Worm (Caenorhabditis elegans) whole organism, midembryonic: ENCODE measurements around the gene F44E2.6.

Experiments
- flt-1 ChIP-seq: fragments of 200-800 bp; sonication (Bioruptor generic); IDR thresholded peaks from 2 replicates; pipeline ENCODE4 v1.3.6; 2022; ENCODE audit warnings: missing genetic modification characterization, missing compliant biosample characterization
- klf-2 ChIP-seq: fragments of 200-800 bp; sonication (Bioruptor generic); conservative IDR thresholded peaks from 2 replicates; pipeline ENCODE4 v1.3.6; 2022; ENCODE audit warnings: missing genetic modification reagents, missing genetic modification characterization, missing compliant biosample characterization
- med-1 ChIP-seq: sonication (generic microtip); optimal IDR thresholded peaks from 2 replicates; lab custom pipeline; 2017; ENCODE audit warnings: missing genetic modification characterization, mild to moderate bottlenecking, missing compliant biosample characterization, antibody characterized with exemption, missing genetic modification reagents; ENCODE audit not compliant: insufficient read depth
- ref-1 ChIP-seq: fragments of 200-800 bp; sonication (Bioruptor generic); conservative IDR thresholded peaks from 2 replicates; pipeline ENCODE4 v1.3.6; 2022; ENCODE audit warnings: missing genetic modification reagents, missing genetic modification characterization, missing compliant biosample characterization
- ztf-23 ChIP-seq: fragments of 200-800 bp; sonication (Bioruptor generic); IDR thresholded peaks from 2 replicates; pipeline ENCODE4 v1.3.6; 2022; ENCODE audit warnings: missing genetic modification reagents, missing genetic modification characterization, missing compliant biosample characterization
- ztf-29 ChIP-seq: fragments of 200-800 bp; sonication (Bioruptor generic); IDR thresholded peaks from 2 replicates; pipeline ENCODE4 v1.3.6; 2022; ENCODE audit warnings: missing genetic modification reagents, missing genetic modification characterization, missing compliant biosample characterization

DNA sequence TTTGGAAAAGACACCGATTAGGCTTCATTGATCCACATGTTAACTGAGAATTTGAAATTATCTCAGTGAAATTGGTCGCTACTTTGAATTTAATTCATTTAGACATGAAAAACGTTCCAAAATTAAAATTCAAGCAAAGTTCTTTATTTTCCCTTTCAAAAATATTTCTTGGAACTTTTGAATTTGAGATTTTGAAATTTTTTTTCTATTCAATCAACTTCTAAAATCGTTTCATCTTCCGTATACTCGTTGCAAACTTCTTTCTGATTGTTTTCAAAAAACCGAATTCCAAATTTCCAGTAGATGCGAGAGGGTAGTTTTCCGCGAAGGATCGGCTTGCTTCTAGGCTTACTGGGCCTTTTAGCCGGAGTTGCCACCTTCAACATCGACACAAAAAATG lies 26.4 kb downstream of the F44E2.6 start, which contains the start of gene pat-2:
- TF ChIP-seq klf-2 (GFP tag; lab: Robert Waterston, UW), result no peak
- no peak for TF ChIP-seq med-1 (GFP tag; lab: Kevin White, UChicago)
- TF ChIP-seq ref-1 (GFP tag; lab: Robert Waterston, UW), result no peak
- no peak for TF ChIP-seq ztf-29
- no peak for TF ChIP-seq ztf-23 (GFP tag; lab: Robert Waterston, UW)
- TF ChIP-seq flt-1 (GFP tag; lab: Robert Waterston, UW), result no peak
